Worm (Caenorhabditis elegans): ENCODE data around the gene clec-27.

The clec-27 gene

ce11 chrV:16814541-16815207, 39.8 kb upstream of the clec-27 start:
- TF ChIP-seq zfp-2 (tag; optimal IDR thresholded peaks at IDR 0.05) (no peak), aha-1 (tag) (no peak), tag-97 (GFP tag; IDR thresholded peaks at IDR 0.05) (no peak), mxl-3 (GFP tag; optimal IDR thresholded peaks at IDR 0.05) (peak; percentile 41), zip-2 (tag; optimal IDR thresholded peaks at IDR 0.05) (no peak), unc-62 (GFP tag; optimal IDR thresholded peaks at IDR 0.05 in 1 of 2) (peak in 1 of 2 experiments; percentile 90), unc-62 (tag; optimal IDR thresholded peaks at IDR 0.05) (no peak), hif-1 (tag; optimal IDR thresholded peaks at IDR 0.05) (no peak), D1046.2 (GFP tag; IDR thresholded peaks at IDR 0.05) (no peak), hlh-30 (tag; optimal IDR thresholded peaks at IDR 0.05; ENCODE audit: insufficient read depth) (peak; percentile 57), pqm-1 (tag; optimal IDR thresholded peaks at IDR 0.05) (peak; percentile 32), dmd-9 (GFP tag; IDR thresholded peaks at IDR 0.05) (no peak), mdl-1 (tag; optimal IDR thresholded peaks at IDR 0.05) (peak in 1 of 2 experiments; percentile 28), nhr-41 (GFP tag; IDR thresholded peaks at IDR 0.05) (no peak), ceh-32 (tag; optimal IDR thresholded peaks at IDR 0.05; ENCODE audit: poor library complexity) (no peak), egl-27 (tag; optimal IDR thresholded peaks at IDR 0.05) (no peak), Y105C5A.15 (GFP tag; IDR thresholded peaks at IDR 0.05) (no peak), zag-1 (tag; optimal IDR thresholded peaks at IDR 0.05) (no peak), daf-19 (GFP tag; conservative IDR thresholded peaks at IDR 0.05) (no peak), ztf-7 (tag; optimal IDR thresholded peaks at IDR 0.05) (no peak), hlh-11 (tag; optimal IDR thresholded peaks at IDR 0.05) (peak; percentile 23), nhr-237 (tag; optimal IDR thresholded peaks at IDR 0.05) (no peak), R02D3.7 (tag; optimal IDR thresholded peaks at IDR 0.05) (no peak), Y48G9A.11 (GFP tag; IDR thresholded peaks at IDR 0.05) (no peak), nhr-28 (tag; optimal IDR thresholded peaks at IDR 0.05) (peak; percentile 62), rbr-2 (tag; optimal IDR thresholded peaks at IDR 0.05) (no peak), madf-9 (GFP tag; conservative IDR thresholded peaks at IDR 0.05) (no peak), T26A8.4 (GFP tag; IDR thresholded peaks at IDR 0.05) (no peak), mes-2 (tag; optimal IDR thresholded peaks at IDR 0.05; ENCODE audit: poor library complexity, severe bottlenecking) (peak; percentile 28), gei-8 (GFP tag; optimal IDR thresholded peaks at IDR 0.05) (peak; percentile 31), daf-16 (GFP tag; optimal IDR thresholded peaks at IDR 0.05) (no peak), daf-16 (tag; optimal IDR thresholded peaks at IDR 0.05) (peak; percentile 59), lsy-2 (tag; optimal IDR thresholded peaks at IDR 0.05) (peak in 1 of 2 experiments; percentile 11)

ce11 chrV:16815261-16815660, 39.2 kb upstream of the clec-27 start, which contains the start of gene T20B3.1:
Gene T20B3.1 (plus strand): TSS chrV:16815561.
- TF ChIP-seq F49E8.2 (tag; optimal IDR thresholded peaks at IDR 0.05; ENCODE audit: borderline replicate concordance) (no peak), zip-11 (GFP tag; IDR thresholded peaks at IDR 0.05) (no peak), aha-1 (tag) (peak; percentile 22), ZK337.2 (GFP tag; IDR thresholded peaks at IDR 0.05) (no peak), F10B5.3 (tag; optimal IDR thresholded peaks at IDR 0.05) (no peak)

- 0 out of 2 replicates have a peak, but pooled peaks have one; percentile 5 for TF ChIP-seq lin-38 (GFP tag; IDR thresholded peaks at IDR 0.05)
- TF ChIP-seq daf-8 (GFP tag; IDR thresholded peaks at IDR 0.05): no peak
- TF ChIP-seq mxl-3 (GFP tag; optimal IDR thresholded peaks at IDR 0.05): peak; percentile 9
- peak; percentile 61 for TF ChIP-seq pqm-1 (tag; optimal IDR thresholded peaks at IDR 0.05)
- TF ChIP-seq nhr-237 (tag; optimal IDR thresholded peaks at IDR 0.05): no peak
- TF ChIP-seq tag-97 (GFP tag; IDR thresholded peaks at IDR 0.05): no peak
- TF ChIP-seq php-3 (GFP tag; IDR thresholded peaks at IDR 0.05): peak; percentile 100
- TF ChIP-seq zfp-2 (tag; optimal IDR thresholded peaks at IDR 0.05): no peak
- TF ChIP-seq dve-1 (tag; optimal IDR thresholded peaks at IDR 0.05; ENCODE audit: insufficient read depth): peak; percentile 78
- TF ChIP-seq aha-1 (tag): peak; percentile 60
- TF ChIP-seq R02D3.7 (tag; optimal IDR thresholded peaks at IDR 0.05): no peak
- no peak for TF ChIP-seq unc-130 (GFP tag; optimal IDR thresholded peaks at IDR 0.05)
- TF ChIP-seq hlh-30 (tag; optimal IDR thresholded peaks at IDR 0.05; ENCODE audit: insufficient read depth): peak; percentile 60
- no peak for TF ChIP-seq snpc-4 (tag; optimal IDR thresholded peaks at IDR 0.05)
- no peak for TF ChIP-seq F10B5.3 (tag; optimal IDR thresholded peaks at IDR 0.05)
- TF ChIP-seq duxl-1 (tag; optimal IDR thresholded peaks at IDR 0.05; ENCODE audit: poor library complexity): no peak
- TF ChIP-seq nhr-6 (tag; optimal IDR thresholded peaks at IDR 0.05): no peak
- TF ChIP-seq nhr-28 (tag; optimal IDR thresholded peaks at IDR 0.05): peak; percentile 89
- no peak for TF ChIP-seq T26A8.4 (GFP tag; IDR thresholded peaks at IDR 0.05)
- TF ChIP-seq daf-16 (GFP tag; optimal IDR thresholded peaks at IDR 0.05): no peak
- peak; percentile 95 for TF ChIP-seq daf-16 (tag; optimal IDR thresholded peaks at IDR 0.05)
- no peak for TF ChIP-seq lin-13 (GFP tag; optimal IDR thresholded peaks at IDR 0.05)
- peak; percentile 56; the same call in 1 of the 2 replicates for TF ChIP-seq tra-1 (GFP tag; IDR thresholded peaks at IDR 0.05)
- no peak for TF ChIP-seq ztf-7 (tag; optimal IDR thresholded peaks at IDR 0.05)
These were observed 37.7 kb upstream of the clec-27 start for ce11 chrV:16816707-16817106.
